Fruit fly (Drosophila melanogaster): ENCODE data around the gene Eip74EF.

The Eip74EF gene

dm6 chr3L:17658423-17659267 is 39.5 kb upstream of the Eip74EF start (continued):
- TF ChIP-seq CG11093 (GFP tag; IDR thresholded peaks at IDR 0.05) (peak; percentile 82), Blimp-1 (GFP tag; optimal IDR thresholded peaks at IDR 0.05) (peak; percentile 81), CG14441 (GFP tag; IDR thresholded peaks at IDR 0.05) (peak; percentile 93), CG18764 (GFP tag; optimal IDR thresholded peaks at IDR 0.05) (peak; percentile 68), Sox102F (GFP tag; optimal IDR thresholded peaks at IDR 0.05) (peak; percentile 89), CG3281 (GFP tag; optimal IDR thresholded peaks at IDR 0.05) (peak; percentile 89), lmd (GFP tag; IDR thresholded peaks at IDR 0.05) (peak; percentile 94), bcd (GFP tag; optimal IDR thresholded peaks at IDR 0.05) (peak; percentile 87), Spps (tag; optimal IDR thresholded peaks at IDR 0.05) (peak; percentile 63), CG16779 (GFP tag; IDR thresholded peaks at IDR 0.05) (peak; percentile 97), gce (GFP tag; IDR thresholded peaks at IDR 0.05) (peak; percentile 89), CG1233 (GFP tag; optimal IDR thresholded peaks at IDR 0.05) (peak; percentile 83), tin (GFP tag; optimal IDR thresholded peaks at IDR 0.05) (peak; percentile 79), CG32532 (GFP tag; IDR thresholded peaks at IDR 0.05) (peak; percentile 97), CG11456 (GFP tag; IDR thresholded peaks at IDR 0.05) (peak; percentile 94), CG10431 (GFP tag; optimal IDR thresholded peaks at IDR 0.05) (peak; percentile 32), Hmr (GFP tag; optimal IDR thresholded peaks at IDR 0.05) (peak; percentile 92), HmgD (GFP tag; optimal IDR thresholded peaks at IDR 0.05) (peak; percentile 73), cwo (GFP tag; optimal IDR thresholded peaks at IDR 0.05) (peak; percentile 86), CG17568 (GFP tag; optimal IDR thresholded peaks at IDR 0.05) (peak; percentile 84), Oli (tag; optimal IDR thresholded peaks at IDR 0.05) (peak; percentile 73), Chrac-16 (GFP tag; optimal IDR thresholded peaks at IDR 0.05) (peak; percentile 78), ssp (GFP tag; IDR thresholded peaks at IDR 0.05) (peak; percentile 81), CG7271 (tag; optimal IDR thresholded peaks at IDR 0.05) (no peak), dmrt99B (tag; optimal IDR thresholded peaks at IDR 0.05) (peak; percentile 86), emc (GFP tag; optimal IDR thresholded peaks at IDR 0.05) (peak; percentile 89), CG2120 (GFP tag; optimal IDR thresholded peaks at IDR 0.05) (peak; percentile 98), CG8765 (GFP tag; IDR thresholded peaks at IDR 0.05) (peak; percentile 64; the same call in 1 of the 2 replicates), row (GFP tag; IDR thresholded peaks at IDR 0.05) (peak; percentile 93), CG13775 (GFP tag; optimal IDR thresholded peaks at IDR 0.05) (peak; percentile 71), CG13894 (tag; optimal IDR thresholded peaks at IDR 0.05) (peak; percentile 86), kni (GFP tag; optimal IDR thresholded peaks at IDR 0.05) (peak; percentile 56), dati (GFP tag; IDR thresholded peaks at IDR 0.05) (peak; percentile 76), CG11504 (tag; optimal IDR thresholded peaks at IDR 0.05) (peak; percentile 77), mirr (GFP tag; optimal IDR thresholded peaks at IDR 0.05) (peak; percentile 82), insv (GFP tag; optimal IDR thresholded peaks at IDR 0.05) (peak in 1 of 2 experiments; percentile 4), onecut (GFP tag; IDR thresholded peaks at IDR 0.05) (peak; percentile 80), CG17612 (GFP tag; IDR thresholded peaks at IDR 0.05) (peak; percentile 86), p53 (GFP tag; optimal IDR thresholded peaks at IDR 0.05) (peak; percentile 70), ara (GFP tag; IDR thresholded peaks at IDR 0.05) (peak; percentile 89), Dp (GFP tag; optimal IDR thresholded peaks at IDR 0.05) (no peak), HLHmδ (GFP tag; optimal IDR thresholded peaks at IDR 0.05) (peak; percentile 51), Dref (GFP tag; IDR thresholded peaks at IDR 0.05) (peak; percentile 49), wek (GFP tag; optimal IDR thresholded peaks at IDR 0.05) (peak; percentile 82), CG14965 (GFP tag; optimal IDR thresholded peaks at IDR 0.05; ENCODE audit: borderline replicate concordance) (peak; percentile 69), Neu2 (GFP tag; optimal IDR thresholded peaks at IDR 0.05; ENCODE audit: borderline replicate concordance) (peak; percentile 39), Dfd (GFP tag; optimal IDR thresholded peaks at IDR 0.05) (no peak), disco-r (GFP tag; optimal IDR thresholded peaks at IDR 0.05) (peak; percentile 75), lbe (GFP tag; optimal IDR thresholded peaks at IDR 0.05) (peak; percentile 28)
